Fruit fly (Drosophila melanogaster): Measurements from ENCODE around the gene Parg.

- TF ChIP-seq CG10348 (GFP tag; IDR thresholded peaks at IDR 0.05) (no peak), EcR (GFP tag; optimal IDR thresholded peaks at IDR 0.05) (peak; percentile 54), CG4496 (GFP tag; IDR thresholded peaks at IDR 0.05) (no peak), CG32121 (GFP tag; IDR thresholded peaks at IDR 0.05) (no peak), Pif1A (GFP tag; optimal IDR thresholded peaks at IDR 0.05) (no peak)
Measured at dm6 chrX:3685534-3685922, 14.2 kb upstream of the Parg start.

Data from whole organism, pupa.